Fruit fly (Drosophila melanogaster) whole organism, embryonic: ENCODE results near the gene Ubc7.
A peak's percentile ranks its signal among the peaks of the same experiment; 100 is the strongest.

Experiments
- ATbp ChIP-seq: fragments of 200-800 bp; sonication (Bioruptor generic); optimal IDR thresholded peaks from 2 replicates; lab custom pipeline; 2017; ENCODE audit warnings: missing biosample characterization, mild to moderate bottlenecking, missing genetic modification characterization, missing genetic modification reagents
- Asciz ChIP-seq: fragments of 200-800 bp; sonication (Bioruptor generic); optimal IDR thresholded peaks from 2 replicates; lab custom pipeline; 2017; ENCODE audit warnings: missing biosample characterization, mild to moderate bottlenecking, missing genetic modification characterization, missing genetic modification reagents
- Atf3 ChIP-seq: fragments of 200-800 bp; sonication (Bioruptor generic); optimal IDR thresholded peaks from 3 replicates; lab custom pipeline; 2016; ENCODE audit warnings: missing biosample characterization, missing genetic modification characterization
- Bdp1 ChIP-seq: fragments of 200-800 bp; sonication (Bioruptor generic); optimal IDR thresholded peaks from 3 replicates; lab custom pipeline; 2016; ENCODE audit warnings: missing biosample characterization, missing genetic modification characterization
- CG11398 ChIP-seq: fragments of 200-800 bp; sonication (Bioruptor generic); optimal IDR thresholded peaks from 2 replicates; lab custom pipeline; 2016; ENCODE audit warnings: missing biosample characterization, missing genetic modification characterization
- CG13123 ChIP-seq: fragments of 200-800 bp; sonication (Bioruptor generic); optimal IDR thresholded peaks from 2 replicates; lab custom pipeline; 2016; ENCODE audit warnings: missing biosample characterization, missing genetic modification characterization
- CG14441 ChIP-seq: fragments of 200-800 bp; sonication (Bioruptor generic); IDR thresholded peaks from 2 replicates; pipeline ENCODE4 v1.3.6; 2022; ENCODE audit warnings: missing biosample characterization, missing genetic modification characterization
- CG14860 ChIP-seq: fragments of 200-800 bp; sonication (Bioruptor generic); IDR thresholded peaks from 3 replicates; pipeline ENCODE4 v1.3.6; 2022; ENCODE audit warnings: missing biosample characterization, missing genetic modification characterization; ENCODE audit not compliant: partially characterized antibody
- CG15011 ChIP-seq: fragments of 200-800 bp; sonication (Bioruptor generic); optimal IDR thresholded peaks from 3 replicates; lab custom pipeline; 2018; ENCODE audit warnings: missing biosample characterization, mild to moderate bottlenecking, missing genetic modification characterization
- CG1529 ChIP-seq: fragments of 200-800 bp; sonication (Bioruptor generic); optimal IDR thresholded peaks from 3 replicates; lab custom pipeline; 2018; ENCODE audit warnings: missing biosample characterization, missing genetic modification characterization
- CG1647 ChIP-seq: fragments of 200-800 bp; sonication (Bioruptor generic); optimal IDR thresholded peaks from 3 replicates; lab custom pipeline; 2016; ENCODE audit warnings: missing biosample characterization, missing genetic modification characterization
- CG16815 ChIP-seq: fragments of 200-800 bp; sonication (Bioruptor generic); optimal IDR thresholded peaks from 3 replicates; lab custom pipeline; 2017; ENCODE audit warnings: missing biosample characterization, mild to moderate bottlenecking, missing genetic modification characterization
- CG17612 ChIP-seq: fragments of 200-800 bp; sonication (Bioruptor generic); IDR thresholded peaks from 2 replicates; pipeline ENCODE4 v1.3.6; 2022; ENCODE audit warnings: missing biosample characterization, missing genetic modification characterization
- CG31224 ChIP-seq: fragments of 200-800 bp; sonication (Bioruptor generic); IDR thresholded peaks from 2 replicates; pipeline ENCODE4 v1.3.6; 2022; ENCODE audit warnings: missing biosample characterization, missing genetic modification characterization
- CG33557 ChIP-seq: fragments of 200-800 bp; sonication (Bioruptor generic); optimal IDR thresholded peaks from 2 replicates; lab custom pipeline; 2019; ENCODE audit warnings: missing biosample characterization, mild to moderate bottlenecking, missing genetic modification characterization, moderate library complexity
- CG3726 ChIP-seq: fragments of 200-800 bp; sonication (Bioruptor generic); IDR thresholded peaks from 3 replicates; pipeline ENCODE4, ENCODE4 v1.3.6; 2022; ENCODE audit warnings: missing biosample characterization, missing genetic modification characterization
- CG42726 ChIP-seq: fragments of 200-800 bp; sonication (Bioruptor generic); IDR thresholded peaks from 2 replicates; pipeline ENCODE4 v1.3.6; 2022; ENCODE audit warnings: missing biosample characterization, missing genetic modification characterization; ENCODE audit not compliant: partially characterized antibody
- CG5180 ChIP-seq: fragments of 200-800 bp; sonication (Bioruptor generic); optimal IDR thresholded peaks from 3 replicates; lab custom pipeline; 2017; ENCODE audit warnings: missing biosample characterization, missing genetic modification characterization, mild to moderate bottlenecking, moderate library complexity, missing genetic modification reagents
- CG6654 ChIP-seq: fragments of 200-800 bp; sonication (Bioruptor generic); optimal IDR thresholded peaks from 2 replicates; lab custom pipeline; 2017; ENCODE audit warnings: missing biosample characterization, mild to moderate bottlenecking, missing genetic modification characterization
- CG9876 ChIP-seq: fragments of 200-800 bp; sonication (Bioruptor generic); optimal IDR thresholded peaks from 2 replicates; lab custom pipeline; 2016; ENCODE audit warnings: missing biosample characterization, missing genetic modification characterization
- CTCF ChIP-seq: fragments of 200-800 bp; sonication (Bioruptor generic); optimal IDR thresholded peaks from 2 replicates; lab custom pipeline; 2017; ENCODE audit warnings: missing biosample characterization, mild to moderate bottlenecking, missing genetic modification characterization, moderate library complexity
- D19B ChIP-seq: fragments of 200-800 bp; sonication (Bioruptor generic); optimal IDR thresholded peaks from 2 replicates; lab custom pipeline; 2017; ENCODE audit warnings: missing biosample characterization, mild to moderate bottlenecking, missing genetic modification characterization
- Dll ChIP-seq: fragments of 200-800 bp; sonication (Bioruptor generic); IDR thresholded peaks from 4 replicates; pipeline ENCODE4 v1.3.6; 2022; ENCODE audit warnings: missing biosample characterization, missing genetic modification characterization; ENCODE audit not compliant: partially characterized antibody
- Doc3 ChIP-seq: fragments of 200-800 bp; sonication (Bioruptor generic); IDR thresholded peaks from 3 replicates; pipeline ENCODE4 v1.3.6; 2022; ENCODE audit warnings: missing biosample characterization, missing genetic modification characterization; ENCODE audit not compliant: partially characterized antibody
- E2f1 ChIP-seq: fragments of 200-800 bp; sonication (Bioruptor generic); IDR thresholded peaks from 2 replicates; pipeline ENCODE4 v1.3.6; 2022; ENCODE audit warnings: missing biosample characterization, missing genetic modification characterization
- Fer1 ChIP-seq: fragments of 200-800 bp; sonication (Bioruptor generic); optimal IDR thresholded peaks from 2 replicates; lab custom pipeline; 2017; ENCODE audit warnings: missing biosample characterization, mild to moderate bottlenecking, missing genetic modification characterization
- Hr3 ChIP-seq: fragments of 200-800 bp; sonication (Bioruptor generic); optimal IDR thresholded peaks from 3 replicates; lab custom pipeline; 2016; ENCODE audit warnings: missing biosample characterization, missing genetic modification characterization
- Hsf ChIP-seq: fragments of 200-800 bp; sonication (Bioruptor generic); optimal IDR thresholded peaks from 3 replicates; lab custom pipeline; 2016; ENCODE audit warnings: missing biosample characterization, missing genetic modification characterization
- Nf-YC ChIP-seq: fragments of 200-800 bp; optimal IDR thresholded peaks from 3 replicates; lab custom pipeline; 2019; ENCODE audit warnings: missing biosample characterization, mild to moderate bottlenecking, missing genetic modification characterization, moderate library complexity
- Ravus ChIP-seq: fragments of 200-800 bp; sonication (Bioruptor generic); IDR thresholded peaks from 2 replicates; pipeline ENCODE4 v1.3.6; 2022; ENCODE audit warnings: missing biosample characterization, missing genetic modification characterization
- Ssrp ChIP-seq: fragments of 200-800 bp; sonication (Bioruptor generic); optimal IDR thresholded peaks from 2 replicates; lab custom pipeline; 2018; ENCODE audit warnings: missing biosample characterization, mild to moderate bottlenecking, missing genetic modification characterization, moderate library complexity
- Usf ChIP-seq: fragments of 200-800 bp; sonication (Bioruptor generic); optimal IDR thresholded peaks from 2 replicates; lab custom pipeline; 2017; ENCODE audit warnings: missing genotype, missing biosample characterization, missing genetic modification characterization
- ab ChIP-seq: fragments of 200-800 bp; sonication (Bioruptor generic); optimal IDR thresholded peaks from 2 replicates; lab custom pipeline; 2016; ENCODE audit warnings: missing biosample characterization, missing genetic modification characterization
- bbx ChIP-seq: fragments of 200-800 bp; sonication (Bioruptor generic); IDR thresholded peaks from 2 replicates; pipeline ENCODE4 v1.3.6; 2022; ENCODE audit warnings: missing biosample characterization, missing genetic modification characterization; ENCODE audit not compliant: partially characterized antibody
- cg ChIP-seq: fragments of 200-800 bp; sonication (Bioruptor generic); optimal IDR thresholded peaks from 3 replicates; lab custom pipeline; 2019; ENCODE audit warnings: missing biosample characterization, mild to moderate bottlenecking, missing genetic modification characterization, moderate library complexity
- danr ChIP-seq: fragments of 200-800 bp; sonication (Bioruptor generic); IDR thresholded peaks from 2 replicates; pipeline ENCODE4 v1.3.6; 2022; ENCODE audit warnings: missing biosample characterization, missing genetic modification characterization
- dimm ChIP-seq: fragments of 200-800 bp; sonication (Bioruptor generic); IDR thresholded peaks from 2 replicates; pipeline ENCODE4 v1.3.6; 2022; ENCODE audit warnings: missing biosample characterization, missing genetic modification characterization
- exex ChIP-seq: fragments of 200-800 bp; sonication (Bioruptor generic); optimal IDR thresholded peaks from 4 replicates; lab custom pipeline; 2018; ENCODE audit warnings: missing biosample characterization, mild to moderate bottlenecking, missing genetic modification characterization, moderate library complexity
- hkb ChIP-seq, 2 experiments: fragments of 200-800 bp in 1 of 2; fragments of >200 bp in 1 of 2; sonication (Bioruptor generic) in 1 of 2; IDR thresholded peaks in 1 of 2; optimal IDR thresholded peaks in 1 of 2; 2 replicates each; pipeline versions ENCODE4 v1.3.6 to Lab custom; 2017 to 2022; ENCODE audit warnings: missing biosample characterization in 1 of 2, missing genetic modification characterization in 1 of 2
- ind ChIP-seq: fragments of 200-800 bp; sonication (Bioruptor generic); optimal IDR thresholded peaks from 3 replicates; lab custom pipeline; 2016; ENCODE audit warnings: missing biosample characterization, missing genetic modification characterization
- insv ChIP-seq, 2 experiments: fragments of 200-800 bp; sonication (Bioruptor generic); optimal IDR thresholded peaks; 3 replicates each; lab custom pipeline; 2016 to 2018; ENCODE audit warnings: missing biosample characterization in 2 of 2, missing genetic modification characterization in 2 of 2
- lov ChIP-seq, 2 experiments: fragments of 200-800 bp in 1 of 2; fragments of >200 bp in 1 of 2; sonication (Bioruptor generic) in 1 of 2; IDR thresholded peaks in 1 of 2; optimal IDR thresholded peaks in 1 of 2; 2 replicates in 1 of 2; 3 replicates in 1 of 2; pipeline versions ENCODE4 v1.3.6 to Lab custom; 2017 to 2022; ENCODE audit warnings: missing biosample characterization in 1 of 2, missing genetic modification characterization in 1 of 2
- luna ChIP-seq: fragments of 200-800 bp; sonication (Bioruptor generic); optimal IDR thresholded peaks from 2 replicates; lab custom pipeline; 2016; ENCODE audit warnings: missing biosample characterization, missing genetic modification characterization
- org-1 ChIP-seq: fragments of 200-800 bp; sonication (Bioruptor generic); optimal IDR thresholded peaks from 2 replicates; lab custom pipeline; 2017; ENCODE audit warnings: missing biosample characterization, missing genetic modification characterization
- pb ChIP-seq: fragments of 200-800 bp; sonication (Bioruptor generic); optimal IDR thresholded peaks from 3 replicates; lab custom pipeline; 2016; ENCODE audit warnings: missing biosample characterization, missing genetic modification characterization
- prd ChIP-seq, 3 experiments: fragments of >200 bp in 2 of 3; fragments of 200-800 bp in 1 of 3; sonication (Bioruptor generic) in 1 of 3; optimal IDR thresholded peaks in 2 of 3; IDR thresholded peaks in 1 of 3; 2 replicates in 2 of 3; 3 replicates in 1 of 3; pipeline versions ENCODE4 v1.3.6 to Lab custom; 2017 to 2022; ENCODE audit warnings: missing biosample characterization in 1 of 3, missing genetic modification characterization in 1 of 3
- sug ChIP-seq: fragments of 200-800 bp; optimal IDR thresholded peaks from 2 replicates; lab custom pipeline; 2019; ENCODE audit warnings: missing biosample characterization, mild to moderate bottlenecking, missing genetic modification characterization, moderate library complexity

The Ubc7 gene

dm6 chrX:16640260-16641100, 47.0 kb downstream of the Ubc7 start, which contains the start of the genes SNRPG and mthl1 (continued):
- no peak for TF ChIP-seq ATbp (GFP tag; lab: Kevin White, UChicago)
- peak; percentile 21 for TF ChIP-seq CG1529 (GFP tag; lab: Kevin White, UChicago)
- TF ChIP-seq hkb (optimal IDR thresholded peaks at IDR 0.05; lab: Kevin White, UChicago) = peak; percentile 11
- peak; percentile 82 for TF ChIP-seq hkb (GFP tag; IDR thresholded peaks at IDR 0.05; lab: Robert Waterston, UW)
- TF ChIP-seq prd (optimal IDR thresholded peaks at IDR 0.05; lab: Kevin White, UChicago) = no peak
- peak; percentile 97 for TF ChIP-seq prd (GFP tag; IDR thresholded peaks at IDR 0.05; lab: Robert Waterston, UW)
- peak; percentile 88 for TF ChIP-seq ind (GFP tag; lab: Kevin White, UChicago)
- peak; percentile 24 for TF ChIP-seq CG6654 (GFP tag; lab: Kevin White, UChicago)
- TF ChIP-seq CG15011 (GFP tag; lab: Kevin White, UChicago) = no peak
- TF ChIP-seq CG13123 (GFP tag; lab: Kevin White, UChicago) = peak; percentile 29
- peak; percentile 85 for TF ChIP-seq Usf
- TF ChIP-seq Fer1 (GFP tag; lab: Kevin White, UChicago) = peak; percentile 3
- peak in 1 of 2 experiments; percentile 35 for TF ChIP-seq insv (GFP tag; optimal IDR thresholded peaks at IDR 0.05; lab: Kevin White, UChicago)
- TF ChIP-seq CG9876 (GFP tag; lab: Kevin White, UChicago) = peak; percentile 75
- TF ChIP-seq E2f1 = peak; percentile 94
- peak; percentile 70 for TF ChIP-seq D19B
- TF ChIP-seq Hsf (GFP tag; lab: Kevin White, UChicago) = peak; percentile 83
- TF ChIP-seq CG17612 (GFP tag; lab: Robert Waterston, UW) = peak; percentile 85
- peak; percentile 56 for TF ChIP-seq Doc3 (GFP tag; lab: Robert Waterston, UW)
- peak; percentile 23 for TF ChIP-seq org-1 (GFP tag; lab: Kevin White, UChicago)
- TF ChIP-seq sug = peak; percentile 43
- TF ChIP-seq lov (optimal IDR thresholded peaks at IDR 0.05; lab: Kevin White, UChicago) = no peak
- TF ChIP-seq lov (GFP tag; IDR thresholded peaks at IDR 0.05; lab: Robert Waterston, UW) = peak; percentile 74; the same call in 1 of the 3 replicates
- TF ChIP-seq Dll (GFP tag; lab: Robert Waterston, UW) = peak; percentile 79
- peak; percentile 49 for TF ChIP-seq pb
- TF ChIP-seq Nf-YC (tag; lab: Kevin White, UChicago) = peak; percentile 46
- peak; percentile 76 for TF ChIP-seq danr (GFP tag; lab: Robert Waterston, UW)
- peak; percentile 64 for TF ChIP-seq Atf3 (GFP tag; lab: Kevin White, UChicago)
- TF ChIP-seq CG1647 (GFP tag; lab: Kevin White, UChicago) = peak; percentile 52
- peak; percentile 47; the same call in 1 of the 3 replicates for TF ChIP-seq CG14860 (GFP tag; lab: Robert Waterston, UW)
- TF ChIP-seq CG16815 (GFP tag; lab: Kevin White, UChicago) = peak; percentile 83
- no peak for TF ChIP-seq CG11398 (GFP tag; lab: Kevin White, UChicago)
- no peak for TF ChIP-seq luna (GFP tag; lab: Kevin White, UChicago)
- TF ChIP-seq exex (tag; lab: Kevin White, UChicago) = no peak
- peak; percentile 64 for TF ChIP-seq bbx
- TF ChIP-seq CTCF (GFP tag; lab: Kevin White, UChicago) = no peak
- TF ChIP-seq ab (GFP tag; lab: Kevin White, UChicago) = peak; percentile 55
- peak; percentile 17 for TF ChIP-seq CG5180 (GFP tag; lab: Kevin White, UChicago)
- peak; percentile 83 for TF ChIP-seq CG31224 (GFP tag; lab: Robert Waterston, UW)
- TF ChIP-seq cg (GFP tag; lab: Kevin White, UChicago) = no peak
- no peak for TF ChIP-seq CG33557
- TF ChIP-seq CG42726 (GFP tag; lab: Robert Waterston, UW) = peak; percentile 80
- peak; percentile 78 for TF ChIP-seq Ravus
- peak; percentile 79 for TF ChIP-seq Ssrp (tag; lab: Kevin White, UChicago)
- TF ChIP-seq Asciz (GFP tag; lab: Kevin White, UChicago) = no peak
- TF ChIP-seq CG3726 = peak; percentile 91
- peak; percentile 55; the same call in 1 of the 2 replicates for TF ChIP-seq dimm (GFP tag; lab: Robert Waterston, UW)
- peak; percentile 96 for TF ChIP-seq CG14441 (GFP tag; lab: Robert Waterston, UW)
- TF ChIP-seq Hr3 = peak; percentile 45
- peak; percentile 70 for TF ChIP-seq Bdp1 (GFP tag; lab: Kevin White, UChicago)
